Fruit fly (Drosophila melanogaster) whole organism, embryonic: ENCODE measurements around the gene CG34180.

Experiments
- Aef1 ChIP-seq: fragments of 200-800 bp; sonication (Bioruptor generic); IDR thresholded peaks from 3 replicates; pipeline ENCODE4 v1.3.6; 2022; ENCODE audit warnings: missing biosample characterization, missing genetic modification characterization
- CG10654 ChIP-seq: fragments of 200-800 bp; sonication (Bioruptor generic); optimal IDR thresholded peaks from 2 replicates; lab custom pipeline; 2016; ENCODE audit warnings: missing biosample characterization, missing genetic modification characterization
- CG12236 ChIP-seq: fragments of 200-800 bp; sonication (Bioruptor generic); optimal IDR thresholded peaks from 2 replicates; lab custom pipeline; 2016; ENCODE audit warnings: missing biosample characterization, missing genetic modification characterization
- CG13296 ChIP-seq: fragments of 200-800 bp; sonication (Bioruptor generic); optimal IDR thresholded peaks from 3 replicates; lab custom pipeline; 2018; ENCODE audit warnings: missing biosample characterization, mild to moderate bottlenecking, missing genetic modification characterization
- CG14050 ChIP-seq: fragments of 200-800 bp; sonication (Bioruptor generic); IDR thresholded peaks from 3 replicates; pipeline ENCODE4 v1.3.6; 2022; ENCODE audit warnings: missing biosample characterization, missing genetic modification characterization
- CG14710 ChIP-seq: fragments of 200-800 bp; sonication (Bioruptor generic); optimal IDR thresholded peaks from 3 replicates; lab custom pipeline; 2019; ENCODE audit warnings: missing biosample characterization, mild to moderate bottlenecking, missing genetic modification characterization, moderate library complexity
- CG18764 ChIP-seq: fragments of 200-800 bp; sonication (Bioruptor generic); optimal IDR thresholded peaks from 3 replicates; lab custom pipeline; 2016; ENCODE audit warnings: missing biosample characterization, missing genetic modification characterization
- CG32767 ChIP-seq: fragments of 200-800 bp; sonication (Bioruptor generic); IDR thresholded peaks from 2 replicates; pipeline ENCODE4 v1.3.6; 2022; ENCODE audit warnings: missing biosample characterization, missing genetic modification characterization
- CG34224 ChIP-seq: fragments of 200-800 bp; sonication (Bioruptor generic); IDR thresholded peaks from 3 replicates; pipeline ENCODE4 v1.3.6; 2022; ENCODE audit warnings: missing biosample characterization, missing genetic modification characterization; ENCODE audit not compliant: partially characterized antibody
- CG3995 ChIP-seq: fragments of 200-800 bp; sonication (Bioruptor generic); optimal IDR thresholded peaks from 3 replicates; lab custom pipeline; 2016; ENCODE audit warnings: missing biosample characterization, missing genetic modification characterization
- CG4282 ChIP-seq: fragments of 200-800 bp; sonication (Bioruptor generic); optimal IDR thresholded peaks from 2 replicates; lab custom pipeline; 2016; ENCODE audit warnings: missing biosample characterization, missing genetic modification characterization
- CG4854 ChIP-seq: fragments of 200-800 bp; sonication (Bioruptor generic); optimal IDR thresholded peaks from 2 replicates; lab custom pipeline; 2016; ENCODE audit warnings: missing biosample characterization, missing genetic modification characterization, inconsistent platforms
- CG5245 ChIP-seq: fragments of 200-800 bp; sonication (Bioruptor generic); optimal IDR thresholded peaks from 3 replicates; lab custom pipeline; 2016; ENCODE audit warnings: missing biosample characterization, missing genetic modification characterization
- CG6175 ChIP-seq: fragments of 200-800 bp; sonication (Bioruptor generic); IDR thresholded peaks from 3 replicates; pipeline ENCODE4 v1.3.6; 2022; ENCODE audit warnings: missing biosample characterization, missing genetic modification characterization
- CG6683 ChIP-seq: fragments of 200-800 bp; sonication (Bioruptor generic); optimal IDR thresholded peaks from 2 replicates; lab custom pipeline; 2017; ENCODE audit warnings: missing biosample characterization, mild to moderate bottlenecking, missing genetic modification characterization, missing genetic modification reagents
- CG8388 ChIP-seq: fragments of 200-800 bp; sonication (Bioruptor generic); optimal IDR thresholded peaks from 2 replicates; lab custom pipeline; 2019; ENCODE audit warnings: missing biosample characterization, mild to moderate bottlenecking, missing genetic modification characterization, moderate library complexity
- CG8765 ChIP-seq: fragments of 200-800 bp; sonication (Bioruptor generic); IDR thresholded peaks from 2 replicates; pipeline ENCODE4 v1.3.6; 2022; ENCODE audit warnings: missing biosample characterization, missing genetic modification characterization
- CG9437 ChIP-seq: fragments of 200-800 bp; sonication (Bioruptor generic); optimal IDR thresholded peaks from 2 replicates; lab custom pipeline; 2018; ENCODE audit warnings: missing biosample characterization, mild to moderate bottlenecking, missing genetic modification characterization
- CG9727 ChIP-seq: fragments of 200-800 bp; sonication (Bioruptor generic); optimal IDR thresholded peaks from 3 replicates; lab custom pipeline; 2017; ENCODE audit warnings: missing biosample characterization, mild to moderate bottlenecking, missing genetic modification characterization
- Camta ChIP-seq: fragments of 200-800 bp; sonication (Bioruptor generic); optimal IDR thresholded peaks from 2 replicates; lab custom pipeline; 2016; ENCODE audit warnings: missing biosample characterization, missing genetic modification characterization
- CoRest ChIP-seq: fragments of 200-800 bp; sonication (Bioruptor generic); optimal IDR thresholded peaks from 3 replicates; lab custom pipeline; 2018; ENCODE audit warnings: missing biosample characterization, mild to moderate bottlenecking, missing genetic modification characterization, moderate library complexity
- Dp ChIP-seq: fragments of 200-800 bp; sonication (Bioruptor generic); optimal IDR thresholded peaks from 2 replicates; lab custom pipeline; 2018; ENCODE audit warnings: missing biosample characterization, mild to moderate bottlenecking, missing genetic modification characterization, moderate library complexity
- Eip74EF ChIP-seq, 2 experiments: fragments of 200-800 bp in 1 of 2; fragments of >200 bp in 1 of 2; sonication (Bioruptor generic) in 1 of 2; optimal IDR thresholded peaks; 2 replicates each; lab custom pipeline; 2017 to 2019; ENCODE audit warnings: missing biosample characterization in 2 of 2, missing genetic modification characterization in 2 of 2, mild to moderate bottlenecking in 1 of 2, moderate library complexity in 1 of 2
- Fer3 ChIP-seq: fragments of 200-800 bp; sonication (Bioruptor generic); optimal IDR thresholded peaks from 2 replicates; lab custom pipeline; 2018; ENCODE audit warnings: missing biosample characterization, mild to moderate bottlenecking, missing genetic modification characterization, moderate library complexity
- GATAe ChIP-seq: fragments of 200-800 bp; sonication (Bioruptor generic); conservative IDR thresholded peaks from 2 replicates; pipeline ENCODE4 v1.3.6; 2022; ENCODE audit warnings: missing biosample characterization, missing genetic modification characterization
- Gsc ChIP-seq: fragments of 200-800 bp; sonication (Bioruptor generic); IDR thresholded peaks from 2 replicates; pipeline ENCODE4 v1.3.6; 2022; ENCODE audit warnings: missing biosample characterization, missing genetic modification characterization
- Hey ChIP-seq: fragments of 200-800 bp; sonication (Bioruptor generic); optimal IDR thresholded peaks from 3 replicates; lab custom pipeline; 2018; ENCODE audit warnings: missing biosample characterization, mild to moderate bottlenecking, missing genetic modification characterization
- Lhr ChIP-seq: fragments of 200-800 bp; sonication (Bioruptor generic); optimal IDR thresholded peaks from 3 replicates; lab custom pipeline; 2017; ENCODE audit warnings: mild to moderate bottlenecking, missing biosample characterization, missing genetic modification reagents, missing genetic modification characterization
- Mes4 ChIP-seq: fragments of 200-800 bp; sonication (Bioruptor generic); optimal IDR thresholded peaks from 2 replicates; lab custom pipeline; 2016; ENCODE audit warnings: missing biosample characterization, missing genetic modification characterization
- Neu2 ChIP-seq: fragments of 200-800 bp; sonication (Bioruptor generic); optimal IDR thresholded peaks from 3 replicates; lab custom pipeline; 2016; ENCODE audit warnings: missing biosample characterization, missing genetic modification characterization, borderline replicate concordance
- Opbp ChIP-seq: fragments of 200-800 bp; sonication (Bioruptor generic); IDR thresholded peaks from 3 replicates; pipeline ENCODE4 v1.3.6; 2022; ENCODE audit warnings: missing biosample characterization, missing genetic modification characterization; ENCODE audit not compliant: partially characterized antibody
- Pdp1 ChIP-seq, 2 experiments: fragments of 200-800 bp; sonication (Bioruptor generic); optimal IDR thresholded peaks; 3 replicates each; lab custom pipeline; 2016; ENCODE audit warnings: missing biosample characterization in 2 of 2, missing genetic modification characterization in 2 of 2, mild to moderate bottlenecking in 1 of 2, moderate library complexity in 1 of 2
- Ravus ChIP-seq: fragments of 200-800 bp; sonication (Bioruptor generic); IDR thresholded peaks from 2 replicates; pipeline ENCODE4 v1.3.6; 2022; ENCODE audit warnings: missing biosample characterization, missing genetic modification characterization
- Rfx ChIP-seq: fragments of 200-800 bp; sonication (Bioruptor generic); IDR thresholded peaks from 2 replicates; pipeline ENCODE4 v1.3.6; 2022; ENCODE audit warnings: missing biosample characterization, missing genetic modification characterization
- Sry-δ ChIP-seq: fragments of 200-800 bp; sonication (Bioruptor generic); optimal IDR thresholded peaks from 2 replicates; lab custom pipeline; 2016; ENCODE audit warnings: missing biosample characterization, missing genetic modification characterization
- Vsx1 ChIP-seq: fragments of 200-800 bp; sonication (Bioruptor generic); optimal IDR thresholded peaks from 2 replicates; lab custom pipeline; 2017; ENCODE audit warnings: missing biosample characterization, mild to moderate bottlenecking, missing genetic modification characterization, missing genetic modification reagents
- caup ChIP-seq: fragments of 200-800 bp; sonication (Bioruptor generic); optimal IDR thresholded peaks from 3 replicates; lab custom pipeline; 2017; ENCODE audit warnings: missing biosample characterization, mild to moderate bottlenecking, missing genetic modification characterization, moderate library complexity; ENCODE audit not compliant: severe bottlenecking
- chinmo ChIP-seq: fragments of 200-800 bp; sonication (Bioruptor generic); IDR thresholded peaks from 4 replicates; pipeline ENCODE4 v1.3.6; 2022; ENCODE audit warnings: missing biosample characterization, missing genetic modification characterization; ENCODE audit not compliant: partially characterized antibody
- chm ChIP-seq: fragments of 200-800 bp; sonication (Bioruptor generic); IDR thresholded peaks from 2 replicates; pipeline ENCODE4 v1.3.6; 2022; ENCODE audit warnings: missing biosample characterization, missing genetic modification characterization
- fd102C ChIP-seq: fragments of 200-800 bp; sonication (Bioruptor generic); optimal IDR thresholded peaks from 2 replicates; lab custom pipeline; 2018; ENCODE audit warnings: missing biosample characterization, mild to moderate bottlenecking, missing genetic modification characterization, moderate library complexity
- gsb-n ChIP-seq: fragments of 200-800 bp; sonication (Bioruptor generic); optimal IDR thresholded peaks from 3 replicates; lab custom pipeline; 2018; ENCODE audit warnings: missing biosample characterization, mild to moderate bottlenecking, missing genetic modification characterization
- knrl ChIP-seq: fragments of 200-800 bp; sonication (Bioruptor generic); IDR thresholded peaks from 3 replicates; pipeline ENCODE4 v1.3.6; 2022; ENCODE audit warnings: missing biosample characterization, missing genetic modification characterization; ENCODE audit not compliant: partially characterized antibody
- lilli ChIP-seq: fragments of 200-800 bp; sonication (Bioruptor generic); optimal IDR thresholded peaks from 3 replicates; lab custom pipeline; 2016; ENCODE audit warnings: missing biosample characterization, missing genetic modification characterization
- sd ChIP-seq: fragments of 200-800 bp; sonication (Bioruptor generic); optimal IDR thresholded peaks from 3 replicates; lab custom pipeline; 2018; ENCODE audit warnings: missing biosample characterization, mild to moderate bottlenecking, missing genetic modification characterization, moderate library complexity
- sim ChIP-seq: fragments of 200-800 bp; sonication (Bioruptor generic); IDR thresholded peaks from 2 replicates; pipeline ENCODE4 v1.3.6; 2022; ENCODE audit warnings: missing biosample characterization, missing genetic modification characterization
- tgo ChIP-seq: fragments of 200-800 bp; sonication (Bioruptor generic); IDR thresholded peaks from 3 replicates; pipeline ENCODE4 v1.3.6; 2022; ENCODE audit warnings: missing biosample characterization, missing genetic modification characterization
- zf30C ChIP-seq: fragments of 200-800 bp; sonication (Bioruptor generic); optimal IDR thresholded peaks from 3 replicates; lab custom pipeline; 2018; ENCODE audit warnings: missing biosample characterization, mild to moderate bottlenecking, missing genetic modification characterization

CG34180 gene

dm6 chr2L:6082157-6082645, 21.9 kb downstream of the CG34180 start, which contains the start of gene Kr-h1 (continued):
- TF ChIP-seq Rfx (GFP tag; lab: Robert Waterston, UW): 0 out of 2 replicates have a peak, but pooled peaks have one; percentile 17
- no peak for TF ChIP-seq Pdp1 (GFP tag; optimal IDR thresholded peaks at IDR 0.05; lab: Kevin White, UChicago)
- no peak for TF ChIP-seq Neu2
- peak; percentile 39; the same call in 1 of the 3 replicates for TF ChIP-seq CG34224 (GFP tag; lab: Robert Waterston, UW)
- TF ChIP-seq CG3995 (GFP tag; lab: Kevin White, UChicago): no peak
- TF ChIP-seq sim (GFP tag; lab: Robert Waterston, UW): no peak
- peak; percentile 80; the same call in 2 of the 3 replicates for TF ChIP-seq CG6175 (GFP tag; lab: Robert Waterston, UW)
- TF ChIP-seq sd (tag; lab: Kevin White, UChicago): peak; percentile 65
- no peak for TF ChIP-seq CG8765 (GFP tag; lab: Robert Waterston, UW)
- no peak for TF ChIP-seq CG9437

DNA sequence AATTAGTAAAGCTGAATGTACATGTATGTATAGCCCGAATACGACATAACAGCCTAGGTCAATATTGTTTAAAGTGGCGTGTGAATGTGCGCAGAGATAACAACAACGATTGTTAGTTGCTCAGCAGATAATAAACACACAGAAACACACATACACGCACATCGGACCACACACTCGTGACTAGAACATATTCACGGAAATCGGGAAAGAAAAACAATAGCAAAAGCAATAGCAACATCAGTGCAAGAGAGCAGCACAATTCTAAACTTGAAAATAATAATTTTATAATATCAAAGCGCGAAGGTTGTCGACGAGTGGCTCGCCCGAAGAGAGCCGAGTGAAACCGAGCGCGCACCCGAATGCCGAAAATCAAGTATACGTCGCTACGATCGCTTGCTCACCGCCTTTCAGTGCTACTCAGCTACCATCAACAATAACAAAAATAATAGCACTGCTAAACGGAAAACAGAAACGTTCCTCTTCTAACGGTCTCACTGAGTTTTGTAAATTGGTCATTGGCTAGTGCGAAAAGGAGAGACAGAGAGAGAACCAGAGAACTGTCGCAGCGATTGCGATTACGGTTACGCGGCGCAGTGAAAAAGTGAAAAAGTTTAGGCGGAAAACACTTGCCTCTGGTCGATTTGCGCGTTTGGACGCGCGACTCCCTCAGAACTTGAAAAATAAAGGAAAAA, 22.8 kb downstream of the CG34180 start:
- TF ChIP-seq Neu2 (no peak), Sry-δ (GFP tag; lab: Kevin White, UChicago) (no peak), Mes4 (GFP tag; lab: Kevin White, UChicago) (no peak), CG14050 (GFP tag; lab: Robert Waterston, UW) (no peak), fd102C (GFP tag; lab: Kevin White, UChicago) (no peak), CG6683 (no peak), Camta (GFP tag; lab: Kevin White, UChicago) (no peak), CG4854 (GFP tag; lab: Kevin White, UChicago) (no peak), caup (peak; percentile 55), CG18764 (GFP tag; lab: Kevin White, UChicago) (no peak), chinmo (GFP tag; lab: Robert Waterston, UW) (peak; percentile 96; the same call in 3 of the 4 replicates), CG8388 (GFP tag; lab: Kevin White, UChicago) (no peak), Hey (peak; percentile 73), gsb-n (tag; lab: Kevin White, UChicago) (peak; percentile 1), CG12236 (GFP tag; lab: Kevin White, UChicago) (no peak), CG14710 (tag; lab: Kevin White, UChicago) (no peak), knrl (GFP tag; lab: Robert Waterston, UW) (no peak), Fer3 (peak; percentile 45), CG10654 (GFP tag; lab: Kevin White, UChicago) (no peak), CG13296 (GFP tag; lab: Kevin White, UChicago) (peak; percentile 53), Aef1 (GFP tag; lab: Robert Waterston, UW) (peak; percentile 17; the same call in 1 of the 3 replicates), Opbp (GFP tag; lab: Robert Waterston, UW) (no peak), Dp (no peak), Lhr (GFP tag; lab: Kevin White, UChicago) (no peak), tgo (no peak), CoRest (tag; lab: Kevin White, UChicago) (no peak), CG9727 (GFP tag; lab: Kevin White, UChicago) (no peak), Vsx1 (no peak), Eip74EF (GFP tag; optimal IDR thresholded peaks at IDR 0.05; lab: Kevin White, UChicago) (peak in 1 of 2 experiments; percentile 88), Gsc (GFP tag; lab: Robert Waterston, UW) (no peak), lilli (GFP tag; lab: Kevin White, UChicago) (no peak), zf30C (GFP tag; lab: Kevin White, UChicago) (no peak), CG4282 (no peak), Ravus (GFP tag; lab: Robert Waterston, UW) (no peak), CG5245 (GFP tag; lab: Kevin White, UChicago) (no peak), GATAe (no peak; the same call in 1 of the 2 replicates), chm (no peak), CG32767 (GFP tag; lab: Robert Waterston, UW) (0 out of 2 replicates have a peak, but pooled peaks have one; percentile 22)
